Fruit fly (Drosophila melanogaster) whole organism, wandering third instar larva: ENCODE results near the gene Sfp33A3.

Experiments used
- Abd-B ChIP-seq: fragments of >200 bp; optimal IDR thresholded peaks from 2 replicates; lab custom pipeline; 2017; ENCODE audit warnings: missing biosample characterization, missing genetic modification characterization
- CG32264 ChIP-seq: fragments of 200-800 bp; sonication (Bioruptor generic); optimal IDR thresholded peaks from 2 replicates; lab custom pipeline; 2016; ENCODE audit warnings: missing biosample characterization, missing genetic modification characterization
- CrebA ChIP-seq: fragments of 200-800 bp; sonication (Bioruptor generic); optimal IDR thresholded peaks from 2 replicates; lab custom pipeline; 2016; ENCODE audit warnings: missing biosample characterization, mild to moderate bottlenecking, missing genetic modification characterization, borderline replicate concordance
- GATAd ChIP-seq: sonication (Bioruptor generic); optimal IDR thresholded peaks from 2 replicates; lab custom pipeline; 2016; ENCODE audit warnings: missing biosample characterization, missing genetic modification characterization
- Hnf4 ChIP-seq: fragments of 200-800 bp; sonication (Bioruptor generic); optimal IDR thresholded peaks from 2 replicates; lab custom pipeline; 2016; ENCODE audit warnings: missing biosample characterization, mild to moderate bottlenecking, missing genetic modification characterization
- Hr78 ChIP-seq: fragments of >200 bp; optimal IDR thresholded peaks from 2 replicates; lab custom pipeline; 2017; ENCODE audit warnings: missing biosample characterization, missing genetic modification characterization
- Mio ChIP-seq: sonication (Bioruptor generic); optimal IDR thresholded peaks from 2 replicates; lab custom pipeline; 2016; ENCODE audit warnings: missing biosample characterization, missing genetic modification characterization
- N ChIP-seq: fragments of >200 bp; optimal IDR thresholded peaks from 2 replicates; lab custom pipeline; 2018; ENCODE audit warnings: missing biosample characterization, missing external identifiers, missing genetic modification characterization
- OdsH ChIP-seq: fragments of 200-800 bp; sonication (Bioruptor generic); optimal IDR thresholded peaks from 2 replicates; lab custom pipeline; 2016; ENCODE audit warnings: missing biosample characterization, mild to moderate bottlenecking, missing genetic modification characterization
- Rel ChIP-seq, 2 experiments: fragments of 200-800 bp; sonication (Bioruptor generic) in 1 of 2; optimal IDR thresholded peaks; 2 replicates in 1 of 2; 3 replicates in 1 of 2; lab custom pipeline; 2016 to 2019; ENCODE audit warnings: mild to moderate bottlenecking in 2 of 2, missing biosample characterization in 2 of 2, missing genetic modification characterization in 2 of 2, moderate library complexity in 1 of 2
- Sp1 ChIP-seq: fragments of 200-800 bp; sonication (Bioruptor generic); optimal IDR thresholded peaks from 3 replicates; lab custom pipeline; 2019; ENCODE audit warnings: missing biosample characterization, mild to moderate bottlenecking, missing genetic modification characterization, moderate library complexity
- Vsx2 ChIP-seq: fragments of 200-300, 225-300 bp; sonication (Bioruptor generic); optimal IDR thresholded peaks from 2 replicates; lab custom pipeline; 2018; ENCODE audit warnings: missing biosample characterization, missing genetic modification characterization; ENCODE audit not compliant: partially characterized antibody
- br ChIP-seq: fragments of 200-800 bp; sonication (Bioruptor generic); optimal IDR thresholded peaks from 2 replicates; lab custom pipeline; 2016; ENCODE audit warnings: missing biosample characterization, missing genetic modification characterization
- dl ChIP-seq, 2 experiments: fragments of 175-275, 200-275 bp in 1 of 2; fragments of 200-275 bp in 1 of 2; sonication (Bioruptor generic); optimal IDR thresholded peaks; lab custom pipeline; 2018; ENCODE audit warnings: mild to moderate bottlenecking in 2 of 2, missing biosample characterization in 2 of 2, missing genetic modification characterization in 2 of 2, moderate library complexity in 2 of 2; ENCODE audit not compliant: partially characterized antibody in 2 of 2, insufficient read depth in 1 of 2
- dmrt93B ChIP-seq: fragments of 200-800 bp; sonication (Bioruptor generic); optimal IDR thresholded peaks from 2 replicates; lab custom pipeline; 2018; ENCODE audit warnings: missing biosample characterization, mild to moderate bottlenecking, missing genetic modification characterization
- dsf ChIP-seq: sonication (Bioruptor generic); optimal IDR thresholded peaks from 2 replicates; lab custom pipeline; 2016; ENCODE audit warnings: missing biosample characterization, missing genetic modification characterization, borderline replicate concordance
- ey ChIP-seq: fragments of 200-800 bp; sonication (Bioruptor generic); optimal IDR thresholded peaks from 2 replicates; lab custom pipeline; 2016; ENCODE audit warnings: missing biosample characterization, missing genetic modification characterization
- foxo ChIP-seq, 2 experiments: fragments of 200-800 bp; sonication (Bioruptor generic); optimal IDR thresholded peaks; 2 replicates in 1 of 2; 3 replicates in 1 of 2; lab custom pipeline; 2016 to 2017; ENCODE audit warnings: missing biosample characterization in 2 of 2, missing genetic modification characterization in 2 of 2
- jim ChIP-seq: fragments of 175-275, 200-325 bp; sonication (Bioruptor generic); optimal IDR thresholded peaks from 2 replicates; lab custom pipeline; 2016; ENCODE audit warnings: missing biosample characterization, mild to moderate bottlenecking, missing genetic modification characterization
- psq ChIP-seq: fragments of 200-800 bp; sonication (Bioruptor generic); optimal IDR thresholded peaks from 3 replicates; lab custom pipeline; 2017; ENCODE audit warnings: missing biosample characterization, mild to moderate bottlenecking, missing genetic modification characterization, moderate library complexity
- sage ChIP-seq: fragments of 200-800 bp; sonication (Bioruptor generic); optimal IDR thresholded peaks from 2 replicates; lab custom pipeline; 2016; ENCODE audit warnings: missing biosample characterization, mild to moderate bottlenecking, missing genetic modification characterization
- sv ChIP-seq: fragments of 200-800 bp; sonication (Bioruptor generic); optimal IDR thresholded peaks from 3 replicates; lab custom pipeline; 2016; ENCODE audit warnings: missing biosample characterization, missing genetic modification characterization
- tai ChIP-seq: sonication (Bioruptor generic); optimal IDR thresholded peaks from 2 replicates; lab custom pipeline; 2016; ENCODE audit warnings: missing biosample characterization, missing genetic modification characterization
- usp ChIP-seq: fragments of >200 bp; optimal IDR thresholded peaks from 2 replicates; lab custom pipeline; 2017; ENCODE audit warnings: missing biosample characterization, missing genetic modification characterization
- woc ChIP-seq: sonication (Bioruptor generic); optimal IDR thresholded peaks from 2 replicates; lab custom pipeline; 2016; ENCODE audit warnings: missing biosample characterization, mild to moderate bottlenecking, missing genetic modification characterization

The Sfp33A3 gene

dm6 chr2L:11874890-11875289 lies 35.2 kb downstream of the Sfp33A3 start:
- TF ChIP-seq CG32264 (GFP tag; lab: Kevin White, UChicago) (no peak), psq (GFP tag; lab: Kevin White, UChicago) (no peak), sv (GFP tag; lab: Kevin White, UChicago) (no peak), woc (GFP tag; lab: Kevin White, UChicago) (no peak), sage (GFP tag; lab: Kevin White, UChicago) (no peak), GATAd (no peak), foxo (GFP tag; optimal IDR thresholded peaks at IDR 0.05; lab: Kevin White, UChicago) (no peak), dmrt93B (no peak), OdsH (GFP tag; lab: Kevin White, UChicago) (no peak), tai (no peak), ey (GFP tag; lab: Kevin White, UChicago) (no peak), Hnf4 (GFP tag; lab: Kevin White, UChicago) (no peak), br (GFP tag; lab: Kevin White, UChicago) (no peak), Mio (no peak)

DNA sequence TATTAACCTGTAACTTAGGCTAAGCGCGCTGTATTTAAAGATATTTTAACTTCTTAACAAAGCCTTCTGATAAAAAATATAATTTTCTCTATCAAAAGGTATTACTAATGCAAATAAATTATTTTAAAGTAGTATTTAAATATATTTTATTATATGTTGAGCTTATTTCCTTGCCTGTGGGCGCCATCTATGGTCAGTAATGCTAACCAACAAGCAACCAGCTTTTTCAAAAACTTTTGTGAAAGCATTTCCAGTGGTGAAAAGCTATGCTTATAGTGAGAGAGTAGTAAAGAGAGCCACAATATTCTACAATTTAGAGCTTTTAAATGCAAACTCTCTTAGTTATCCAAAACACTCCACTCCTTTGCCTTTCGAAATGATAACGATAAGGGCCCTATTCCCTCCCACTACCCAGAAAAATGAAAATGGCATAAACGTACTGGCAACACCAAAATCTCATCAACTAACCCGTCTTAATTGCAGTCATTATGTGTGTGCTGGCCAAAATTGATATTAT lies 39.2 kb downstream of the Sfp33A3 start:
- TF ChIP-seq N (GFP tag; lab: Kevin White, UChicago) (no peak), sage (GFP tag; lab: Kevin White, UChicago) (no peak), Hr78 (GFP tag; lab: Kevin White, UChicago) (no peak), Rel (GFP tag; optimal IDR thresholded peaks at IDR 0.05; lab: Kevin White, UChicago) (no peak), Rel (tag; optimal IDR thresholded peaks at IDR 0.05; lab: Kevin White, UChicago) (no peak), Vsx2 (no peak), dsf (GFP tag; lab: Kevin White, UChicago) (no peak), tai (no peak), ey (GFP tag; lab: Kevin White, UChicago) (no peak), CG32264 (GFP tag; lab: Kevin White, UChicago) (no peak), dl (GFP tag; optimal IDR thresholded peaks at IDR 0.05; lab: Kevin White, UChicago; ENCODE audit: insufficient read depth in 1 of 2, partially characterized antibody in 2 of 2) (no peak), jim (GFP tag; lab: Kevin White, UChicago) (no peak), OdsH (GFP tag; lab: Kevin White, UChicago) (no peak), foxo (GFP tag; optimal IDR thresholded peaks at IDR 0.05; lab: Kevin White, UChicago) (no peak), CrebA (GFP tag; lab: Kevin White, UChicago) (no peak), Abd-B (no peak), usp (no peak), Sp1 (GFP tag; lab: Kevin White, UChicago) (no peak)
- TF ChIP-seq, all 38 proteins: peak for 0
